Worm (Caenorhabditis elegans) whole organism, young adult: Measurements from ENCODE around the gene imp-2.
A peak's percentile ranks its signal among the peaks of the same experiment; 100 is the strongest.

ENCODE experiments used
- B0336.3 ChIP-seq: fragments of 200-800 bp; sonication (Bioruptor generic); IDR thresholded peaks from 2 replicates; pipeline ENCODE4 v1.3.6; 2022; ENCODE audit warnings: missing genetic modification characterization, missing compliant biosample characterization
- C06A6.2 ChIP-seq: fragments of 200-800 bp; sonication (Bioruptor generic); conservative IDR thresholded peaks from 2 replicates; pipeline ENCODE4 v1.3.6; 2022; ENCODE audit warnings: missing genetic modification characterization, missing compliant biosample characterization
- F10E7.11 ChIP-seq: sonication (generic microtip); optimal IDR thresholded peaks from 2 replicates; lab custom pipeline; 2017; ENCODE audit warnings: mild to moderate bottlenecking, missing genetic modification characterization, moderate library complexity, missing compliant biosample characterization
- F39B2.1 ChIP-seq: fragments of 200-800 bp; sonication (Bioruptor generic); IDR thresholded peaks from 2 replicates; pipeline ENCODE4 v1.3.6; 2022; ENCODE audit warnings: missing genetic modification reagents, missing genetic modification characterization, missing compliant biosample characterization
- K11D2.4 ChIP-seq: fragments of 200-800 bp; sonication (Bioruptor generic); IDR thresholded peaks from 2 replicates; pipeline ENCODE4 v1.3.6; 2022; ENCODE audit warnings: missing genetic modification reagents, missing genetic modification characterization, missing compliant biosample characterization
- T26A5.8 ChIP-seq: sonication (generic microtip); optimal IDR thresholded peaks from 2 replicates; lab custom pipeline; 2016; ENCODE audit warnings: missing genetic modification characterization, missing compliant biosample characterization
- Y53G8AR.9 ChIP-seq: fragments of 200-800 bp; sonication (Bioruptor generic); conservative IDR thresholded peaks from 2 replicates; pipeline ENCODE4 v1.3.6; 2022; ENCODE audit warnings: missing genetic modification reagents, missing genetic modification characterization, missing compliant biosample characterization
- Y95B8A.8 ChIP-seq: fragments of 200-800 bp; sonication (Bioruptor generic); IDR thresholded peaks from 2 replicates; pipeline ENCODE4 v1.3.6; 2022; ENCODE audit warnings: missing genetic modification reagents, missing genetic modification characterization, missing compliant biosample characterization
- aptf-2 ChIP-seq: fragments of 200-800 bp; sonication (Bioruptor generic); conservative IDR thresholded peaks from 2 replicates; pipeline ENCODE4 v1.3.6; 2022; ENCODE audit warnings: missing genetic modification reagents, missing genetic modification characterization, missing compliant biosample characterization
- atf-7 ChIP-seq: sonication (generic microtip); optimal IDR thresholded peaks from 2 replicates; lab custom pipeline; 2017; ENCODE audit warnings: mild to moderate bottlenecking, missing genetic modification characterization, missing compliant biosample characterization
- attf-3 ChIP-seq: fragments of 200-800 bp; sonication (Bioruptor generic); conservative IDR thresholded peaks from 2 replicates; pipeline ENCODE4 v1.3.6; 2022; ENCODE audit warnings: missing genetic modification reagents, missing genetic modification characterization, missing compliant biosample characterization
- attf-5 ChIP-seq: fragments of 200-800 bp; sonication (Bioruptor generic); optimal IDR thresholded peaks from 2 replicates; lab custom pipeline; 2018; ENCODE audit warnings: mild to moderate bottlenecking, missing genetic modification characterization, missing compliant biosample characterization
- bed-1 ChIP-seq: fragments of 200-800 bp; sonication (Bioruptor generic); IDR thresholded peaks from 2 replicates; pipeline ENCODE4 v1.3.6; 2022; ENCODE audit warnings: missing genetic modification reagents, missing genetic modification characterization, missing compliant biosample characterization
- bed-2 ChIP-seq: fragments of 200-800 bp; sonication (Bioruptor generic); IDR thresholded peaks from 2 replicates; pipeline ENCODE4 v1.3.6; 2022; ENCODE audit warnings: missing genetic modification reagents, missing genetic modification characterization, missing compliant biosample characterization
- cebp-1 ChIP-seq, 2 experiments: fragments of 200-800 bp in 1 of 2; sonication (Bioruptor generic) in 1 of 2; sonication (generic microtip) in 1 of 2; IDR thresholded peaks in 1 of 2; optimal IDR thresholded peaks in 1 of 2; 2 replicates each; pipeline versions ENCODE4 v1.3.6 to Lab custom; 2017 to 2022; ENCODE audit warnings: missing compliant biosample characterization in 2 of 2, missing genetic modification characterization in 2 of 2, mild to moderate bottlenecking in 1 of 2, missing genetic modification reagents in 1 of 2, moderate library complexity in 1 of 2
- ceh-58 ChIP-seq: fragments of 200-800 bp; sonication (Bioruptor generic); IDR thresholded peaks from 2 replicates; pipeline ENCODE4 v1.3.6; 2022; ENCODE audit warnings: missing genetic modification characterization, missing compliant biosample characterization
- chd-7 ChIP-seq: sonication (generic microtip); optimal IDR thresholded peaks from 2 replicates; lab custom pipeline; 2016; ENCODE audit warnings: mild to moderate bottlenecking, missing genetic modification characterization, moderate library complexity, missing compliant biosample characterization
- die-1 ChIP-seq: sonication (generic microtip); optimal IDR thresholded peaks from 2 replicates; lab custom pipeline; 2016; ENCODE audit warnings: missing genotype, mild to moderate bottlenecking, missing genetic modification characterization, missing compliant biosample characterization
- dox-1 ChIP-seq: fragments of 200-800 bp; sonication (Bioruptor generic); IDR thresholded peaks from 2 replicates; pipeline ENCODE4 v1.3.6; 2022; ENCODE audit warnings: missing genetic modification reagents, missing genetic modification characterization, missing compliant biosample characterization
- dpff-1 ChIP-seq: sonication (generic microtip); optimal IDR thresholded peaks from 2 replicates; lab custom pipeline; 2017; ENCODE audit warnings: mild to moderate bottlenecking, missing genetic modification characterization, missing compliant biosample characterization
- dpl-1 ChIP-seq: fragments of 150-350 bp; optimal IDR thresholded peaks from 2 replicates; lab custom pipeline; 2014; ENCODE audit warnings: missing biosample characterization, missing genetic modification reagents, missing genetic modification characterization
- egl-44 ChIP-seq: fragments of 200-800 bp; sonication (Bioruptor generic); IDR thresholded peaks from 2 replicates; pipeline ENCODE4 v1.3.6; 2022; ENCODE audit warnings: missing genetic modification reagents, missing genetic modification characterization, missing compliant biosample characterization
- hlh-26 ChIP-seq: fragments of 200-800 bp; sonication (Bioruptor generic); conservative IDR thresholded peaks from 2 replicates; pipeline ENCODE4 v1.3.6; 2022; ENCODE audit warnings: missing genetic modification reagents, missing genetic modification characterization, missing compliant biosample characterization
- hmg-1.2 ChIP-seq: fragments of 200-800 bp; sonication (Bioruptor generic); IDR thresholded peaks from 2 replicates; pipeline ENCODE4 v1.3.6; 2022; ENCODE audit warnings: missing genetic modification reagents, missing genetic modification characterization, missing compliant biosample characterization
- let-607 ChIP-seq, 2 experiments: fragments of 200-800 bp in 1 of 2; sonication (Bioruptor generic) in 1 of 2; sonication (generic microtip) in 1 of 2; optimal IDR thresholded peaks; 2 replicates each; lab custom pipeline; 2016 to 2018; ENCODE audit warnings: mild to moderate bottlenecking in 2 of 2, missing compliant biosample characterization in 2 of 2, missing genetic modification characterization in 2 of 2, moderate library complexity in 2 of 2, missing genotype in 1 of 2
- lin-35 ChIP-seq, 3 experiments: fragments of 150-350 bp in 2 of 3; sonication (generic microtip) in 1 of 3; optimal IDR thresholded peaks; 2 replicates each; lab custom pipeline; 2014 to 2018; ENCODE audit warnings: missing biosample characterization in 3 of 3, missing genetic modification characterization in 3 of 3, missing genetic modification reagents in 3 of 3
- lsl-1 ChIP-seq: fragments of 200-800 bp; sonication (Bioruptor generic); optimal IDR thresholded peaks from 2 replicates; lab custom pipeline; 2018; ENCODE audit warnings: mild to moderate bottlenecking, missing genetic modification characterization, moderate library complexity, missing compliant biosample characterization
- madf-3 ChIP-seq: fragments of 200-800 bp; sonication (Bioruptor generic); IDR thresholded peaks from 2 replicates; pipeline ENCODE4 v1.3.6; 2022; ENCODE audit warnings: missing genetic modification reagents, missing genetic modification characterization, missing compliant biosample characterization
- madf-6 ChIP-seq: fragments of 200-800 bp; sonication (Bioruptor generic); IDR thresholded peaks from 2 replicates; pipeline ENCODE4 v1.3.6; 2022; ENCODE audit warnings: missing genetic modification reagents, missing genetic modification characterization, missing compliant biosample characterization
- nfya-1 ChIP-seq: sonication (generic microtip); optimal IDR thresholded peaks from 2 replicates; lab custom pipeline; 2017; ENCODE audit warnings: antibody characterized with exemption, missing compliant biosample characterization, missing genetic modification characterization, borderline replicate concordance; ENCODE audit not compliant: insufficient read depth
- nfyb-1 ChIP-seq: fragments of 200-800 bp; sonication (Bioruptor generic); IDR thresholded peaks from 2 replicates; pipeline ENCODE4 v1.3.6; 2022; ENCODE audit warnings: missing genetic modification reagents, missing genetic modification characterization, missing compliant biosample characterization
- nhr-27 ChIP-seq: fragments of 200-800 bp; sonication (Bioruptor generic); optimal IDR thresholded peaks from 2 replicates; lab custom pipeline; 2018; ENCODE audit warnings: mild to moderate bottlenecking, missing genetic modification characterization, moderate library complexity, missing compliant biosample characterization
- nhr-80 ChIP-seq: sonication (generic microtip); optimal IDR thresholded peaks from 2 replicates; lab custom pipeline; 2016; ENCODE audit warnings: missing genetic modification characterization, missing compliant biosample characterization
- nhr-90 ChIP-seq: sonication (generic microtip); optimal IDR thresholded peaks from 2 replicates; lab custom pipeline; 2016; ENCODE audit warnings: missing genotype, mild to moderate bottlenecking, missing genetic modification characterization, missing compliant biosample characterization
- pbrm-1 ChIP-seq: fragments of 200-800 bp; sonication (Bioruptor generic); IDR thresholded peaks from 2 replicates; pipeline ENCODE4 v1.3.6; 2022; ENCODE audit warnings: missing genetic modification reagents, missing genetic modification characterization, missing compliant biosample characterization
- sea-2 ChIP-seq: fragments of 200-800 bp; sonication (Bioruptor generic); IDR thresholded peaks from 2 replicates; pipeline ENCODE4 v1.3.6; 2022; ENCODE audit warnings: missing genetic modification characterization, missing compliant biosample characterization
- snpc-4 ChIP-seq, 5 experiments: fragments of 150-350 bp in 1 of 5; sonication (generic microtip) in 4 of 5; optimal IDR thresholded peaks; 2 replicates each; lab custom pipeline; 2014 to 2018; ENCODE audit warnings: missing genetic modification characterization in 5 of 5, missing biosample characterization in 3 of 5, antibody characterized with exemption in 2 of 5, mild to moderate bottlenecking in 2 of 5, missing compliant biosample characterization in 2 of 5, missing genotype in 2 of 5, moderate library complexity in 2 of 5, missing genetic modification reagents in 1 of 5
- tbp1 ChIP-seq: fragments of 200-800 bp; sonication (Bioruptor generic); optimal IDR thresholded peaks from 2 replicates; lab custom pipeline; 2018; ENCODE audit warnings: mild to moderate bottlenecking, missing genetic modification characterization, missing compliant biosample characterization
- zim-3 ChIP-seq: sonication (generic microtip); optimal IDR thresholded peaks from 2 replicates; lab custom pipeline; 2017; ENCODE audit warnings: mild to moderate bottlenecking, missing genetic modification characterization, moderate library complexity, missing compliant biosample characterization
- ztf-18 ChIP-seq: sonication (generic microtip); optimal IDR thresholded peaks from 2 replicates; lab custom pipeline; 2016; ENCODE audit warnings: missing genotype, mild to moderate bottlenecking, missing genetic modification characterization, missing compliant biosample characterization
- ztf-3 ChIP-seq: fragments of 200-800 bp; sonication (Bioruptor generic); optimal IDR thresholded peaks from 2 replicates; lab custom pipeline; 2018; ENCODE audit warnings: mild to moderate bottlenecking, missing genetic modification characterization, missing compliant biosample characterization
- ztf-6 ChIP-seq: fragments of 200-800 bp; sonication (Bioruptor generic); IDR thresholded peaks from 2 replicates; pipeline ENCODE4 v1.3.6; 2022; ENCODE audit warnings: missing genetic modification reagents, missing genetic modification characterization, missing compliant biosample characterization

imp-2 gene

ce11 chrIV:11149454-11150163, 30.9 kb upstream of the imp-2 start, which contains the start of the genes F01G4.6 and pfd-1 (continued):
- TF ChIP-seq Y53G8AR.9 (GFP tag; lab: Robert Waterston, UW) (peak; percentile 85), egl-44 (GFP tag; lab: Robert Waterston, UW) (no peak), ztf-18 (peak; percentile 44), T26A5.8 (tag; lab: Kevin White, UChicago) (no peak), ceh-58 (GFP tag; lab: Robert Waterston, UW) (no peak), B0336.3 (0 out of 2 replicates have a peak, but pooled peaks have one; percentile 64)

ce11 chrIV:11148788-11149366, 30.2 kb upstream of the imp-2 start:
- peak; percentile 18 for TF ChIP-seq ztf-3
- peak; percentile 47 for TF ChIP-seq attf-5 (GFP tag; lab: Kevin White, UChicago)
- TF ChIP-seq chd-7, result peak; percentile 58
- no peak for TF ChIP-seq snpc-4 (GFP tag; optimal IDR thresholded peaks at IDR 0.05; lab: Kevin White, UChicago)
- no peak for TF ChIP-seq snpc-4 (tag; optimal IDR thresholded peaks at IDR 0.05; lab: Kevin White, UChicago)
- no peak for TF ChIP-seq attf-3 (GFP tag; lab: Robert Waterston, UW)
- TF ChIP-seq Y95B8A.8, result 0 out of 2 replicates have a peak, but pooled peaks have one; percentile 8
- TF ChIP-seq K11D2.4 (GFP tag; lab: Robert Waterston, UW), result no peak
- TF ChIP-seq madf-6 (GFP tag; lab: Robert Waterston, UW), result 0 out of 2 replicates have a peak, but pooled peaks have one; percentile 22
- no peak for TF ChIP-seq ztf-6
- TF ChIP-seq dpl-1, result no peak
- no peak for TF ChIP-seq dpff-1 (tag; lab: Kevin White, UChicago)
- TF ChIP-seq C06A6.2 (GFP tag; lab: Robert Waterston, UW), result no peak
- peak; percentile 35; the same call in 1 of the 2 replicates for TF ChIP-seq hmg-1.2 (GFP tag; lab: Robert Waterston, UW)
- no peak for TF ChIP-seq bed-1 (GFP tag; lab: Robert Waterston, UW)
- TF ChIP-seq hlh-26, result no peak
- peak; percentile 11 for TF ChIP-seq tbp1 (GFP tag; lab: Kevin White, UChicago)
- TF ChIP-seq nhr-90 (tag; lab: Kevin White, UChicago), result no peak
- TF ChIP-seq let-607 (tag; optimal IDR thresholded peaks at IDR 0.05; lab: Kevin White, UChicago), result peak in 1 of 2 experiments; percentile 46
- peak; percentile 31; the same call in 1 of the 2 replicates for TF ChIP-seq dox-1 (GFP tag; lab: Robert Waterston, UW)
- TF ChIP-seq die-1 (tag; lab: Kevin White, UChicago), result peak; percentile 30
- TF ChIP-seq nfyb-1 (GFP tag; lab: Robert Waterston, UW), result peak; percentile 74; the same call in 1 of the 2 replicates
- no peak for TF ChIP-seq cebp-1 (GFP tag; IDR thresholded peaks at IDR 0.05; lab: Robert Waterston, UW)
- TF ChIP-seq cebp-1 (tag; optimal IDR thresholded peaks at IDR 0.05; lab: Kevin White, UChicago), result peak; percentile 15
- TF ChIP-seq pbrm-1 (GFP tag; lab: Robert Waterston, UW), result 0 out of 2 replicates have a peak, but pooled peaks have one; percentile 46
- TF ChIP-seq, all 124 proteins: peak for 13

DNA sequence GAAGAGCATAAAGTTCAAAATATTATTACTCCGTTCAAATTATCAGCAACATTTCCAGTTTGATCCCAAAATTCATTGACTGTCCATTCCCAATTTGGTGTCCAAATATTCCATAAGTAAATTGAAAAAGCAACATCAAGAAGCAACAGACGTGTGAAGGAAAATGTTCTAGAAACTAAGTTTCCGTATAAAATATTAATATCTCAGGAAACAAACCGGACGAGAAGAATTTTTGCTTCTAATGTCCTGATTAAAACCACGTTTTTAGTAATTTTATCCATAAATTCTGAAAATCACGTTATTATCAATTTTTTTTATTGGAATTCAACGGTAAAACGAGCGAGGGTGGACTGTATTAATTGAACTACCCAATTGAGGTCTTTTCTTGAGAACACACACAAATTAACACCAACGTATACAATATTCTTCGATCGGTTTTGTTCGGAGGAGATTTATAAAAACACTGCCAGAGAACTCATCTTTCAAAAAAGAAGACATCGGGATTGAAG, 28.3 kb upstream of the imp-2 start, which contains the start of gene pigq-1:
TSS of gene pigq-1 (minus strand) at position 286 of the 509 bp plus-strand sequence.
- TF ChIP-seq atf-7 (tag; lab: Kevin White, UChicago), result peak; percentile 71
- peak; percentile 4 for TF ChIP-seq lsl-1
- TF ChIP-seq B0336.3, result peak; percentile 81; the same call in 1 of the 2 replicates
- TF ChIP-seq madf-6 (GFP tag; lab: Robert Waterston, UW), result peak; percentile 66
- TF ChIP-seq sea-2, result no peak
- peak; percentile 47; the same call in 1 of the 2 replicates for TF ChIP-seq F39B2.1
- no peak for TF ChIP-seq K11D2.4 (GFP tag; lab: Robert Waterston, UW)
- no peak for TF ChIP-seq madf-3 (GFP tag; lab: Robert Waterston, UW)
- TF ChIP-seq F10E7.11 (tag; lab: Kevin White, UChicago), result peak; percentile 37
- no peak for TF ChIP-seq bed-2
- TF ChIP-seq nfya-1 (tag; lab: Kevin White, UChicago), result no peak
- TF ChIP-seq nhr-27, result peak; percentile 30
- no peak for TF ChIP-seq aptf-2
- TF ChIP-seq zim-3 (tag; lab: Kevin White, UChicago), result peak; percentile 38
- TF ChIP-seq snpc-4 (GFP tag; optimal IDR thresholded peaks at IDR 0.05; lab: Kevin White, UChicago), result no peak
- peak in 2 of 4 experiments; percentile 47 to 48 for TF ChIP-seq snpc-4 (tag; optimal IDR thresholded peaks at IDR 0.05; lab: Kevin White, UChicago)
- TF ChIP-seq lin-35 (GFP tag; optimal IDR thresholded peaks at IDR 0.05; lab: Kevin White, UChicago), result peak in 2 of 3 experiments; percentile 23 to 58
- TF ChIP-seq nhr-80 (tag; lab: Kevin White, UChicago), result no peak
